Worm (Caenorhabditis elegans) whole organism, L4 larva: Measurements from ENCODE around the gene vha-15.

Experiments
- D1046.2 ChIP-seq: fragments of 200-800 bp; sonication (Bioruptor generic); IDR thresholded peaks from 2 replicates; pipeline ENCODE4 v1.3.6; 2022; ENCODE audit warnings: missing genetic modification characterization, missing compliant biosample characterization
- F37D6.2 ChIP-seq: sonication (generic microtip); optimal IDR thresholded peaks from 2 replicates; lab custom pipeline; 2016; ENCODE audit warnings: mild to moderate bottlenecking, missing genetic modification characterization, missing compliant biosample characterization
- F49E8.2 ChIP-seq: sonication (generic microtip); optimal IDR thresholded peaks from 2 replicates; lab custom pipeline; 2016; ENCODE audit warnings: missing compliant biosample characterization, mild to moderate bottlenecking, missing genetic modification characterization, borderline replicate concordance
- R02D3.7 ChIP-seq: fragments of 150-350 bp; sonication (generic microtip); optimal IDR thresholded peaks from 3 replicates; lab custom pipeline; 2014; ENCODE audit warnings: missing biosample characterization, missing genetic modification characterization
- T26A8.4 ChIP-seq: fragments of 200-800 bp; sonication (Bioruptor generic); IDR thresholded peaks from 2 replicates; pipeline ENCODE4 v1.3.6; 2022; ENCODE audit warnings: missing genetic modification characterization, missing compliant biosample characterization
- Y5F2A.4 ChIP-seq: fragments of 200-800 bp; sonication (Bioruptor generic); optimal IDR thresholded peaks from 2 replicates; lab custom pipeline; 2018; ENCODE audit warnings: mild to moderate bottlenecking, missing genetic modification characterization, missing compliant biosample characterization
- ZK546.5 ChIP-seq, 2 experiments: sonication (generic microtip); optimal IDR thresholded peaks; 2 replicates each; lab custom pipeline; 2017; ENCODE audit warnings: missing biosample characterization in 2 of 2, missing genetic modification characterization in 2 of 2
- aha-1 ChIP-seq: fragments of 150-350 bp; peaks from one replicate; lab custom pipeline; 2014; ENCODE audit warnings: missing biosample characterization, missing genetic modification characterization
- aly-2 ChIP-seq: sonication (generic microtip); optimal IDR thresholded peaks from 2 replicates; lab custom pipeline; 2018; ENCODE audit warnings: missing biosample characterization, missing genetic modification characterization
- arid-1 ChIP-seq: fragments of 200-800 bp; sonication (Bioruptor generic); conservative IDR thresholded peaks from 2 replicates; pipeline ENCODE4 v1.3.6; 2022; ENCODE audit warnings: missing genetic modification reagents, missing genetic modification characterization, missing compliant biosample characterization
- attf-4 ChIP-seq: sonication (generic microtip); optimal IDR thresholded peaks from 3 replicates; lab custom pipeline; 2017; ENCODE audit warnings: missing biosample characterization, missing genetic modification characterization
- ceh-62 ChIP-seq: sonication (generic microtip); optimal IDR thresholded peaks from 2 replicates; lab custom pipeline; 2017; ENCODE audit warnings: missing biosample characterization, missing genetic modification characterization
- ceh-82 ChIP-seq: sonication (generic microtip); optimal IDR thresholded peaks from 2 replicates; lab custom pipeline; 2017; ENCODE audit warnings: missing biosample characterization, missing genetic modification characterization
- daf-12 ChIP-seq: fragments of 150-350 bp; optimal IDR thresholded peaks from 2 replicates; lab custom pipeline; 2014; ENCODE audit warnings: missing biosample characterization, missing genetic modification reagents, missing genetic modification characterization
- daf-19 ChIP-seq: fragments of 200-800 bp; sonication (Bioruptor generic); conservative IDR thresholded peaks from 2 replicates; pipeline ENCODE4 v1.3.6; 2022; ENCODE audit warnings: missing genetic modification characterization, missing compliant biosample characterization
- daf-8 ChIP-seq: fragments of 200-800 bp; sonication (Bioruptor generic); IDR thresholded peaks from 2 replicates; pipeline ENCODE4 v1.3.6; 2022; ENCODE audit warnings: missing genetic modification characterization, missing compliant biosample characterization
- dmd-8 ChIP-seq: fragments of 200-800 bp; sonication (Bioruptor generic); IDR thresholded peaks from 2 replicates; pipeline ENCODE4 v1.3.6; 2022; ENCODE audit warnings: missing genetic modification characterization, missing compliant biosample characterization
- fos-1 ChIP-seq: fragments of 150-350 bp; optimal IDR thresholded peaks from 2 replicates; lab custom pipeline; 2014; ENCODE audit warnings: missing biosample characterization, missing genetic modification characterization
- gei-8 ChIP-seq: fragments of 200-800 bp; sonication (Bioruptor generic); optimal IDR thresholded peaks from 2 replicates; lab custom pipeline; 2018; ENCODE audit warnings: mild to moderate bottlenecking, missing genetic modification characterization, missing compliant biosample characterization
- lin-13 ChIP-seq: fragments of 150-350 bp; optimal IDR thresholded peaks from 2 replicates; lab custom pipeline; 2014; ENCODE audit warnings: missing biosample characterization, missing genetic modification reagents, missing genetic modification characterization
- lin-15B ChIP-seq: fragments of 150-350 bp; sonication (generic microtip); optimal IDR thresholded peaks from 3 replicates; lab custom pipeline; 2014; ENCODE audit warnings: missing biosample characterization, missing genetic modification characterization
- madf-9 ChIP-seq: fragments of 200-800 bp; sonication (Bioruptor generic); conservative IDR thresholded peaks from 2 replicates; pipeline ENCODE4 v1.3.6; 2022; ENCODE audit warnings: missing genetic modification reagents, missing genetic modification characterization, missing compliant biosample characterization
- mdl-1 ChIP-seq, 2 experiments: fragments of 150-350 bp in 1 of 2; sonication (generic microtip) in 1 of 2; optimal IDR thresholded peaks; 2 replicates each; lab custom pipeline; 2014 to 2017; ENCODE audit warnings: missing biosample characterization in 2 of 2, missing genetic modification characterization in 2 of 2
- mep-1 ChIP-seq: fragments of 150-350 bp; sonication (generic microtip); optimal IDR thresholded peaks from 3 replicates; lab custom pipeline; 2014; ENCODE audit warnings: missing biosample characterization, missing genetic modification characterization
- mxl-2 ChIP-seq: fragments of 200-800 bp; sonication (Bioruptor generic); conservative IDR thresholded peaks from 2 replicates; pipeline ENCODE4 v1.3.6; 2022; ENCODE audit warnings: missing genetic modification reagents, missing genetic modification characterization, missing compliant biosample characterization
- nhr-102 ChIP-seq: sonication (generic microtip); optimal IDR thresholded peaks from 2 replicates; lab custom pipeline; 2016; ENCODE audit warnings: mild to moderate bottlenecking, missing genetic modification characterization, moderate library complexity, missing compliant biosample characterization
- nhr-111 ChIP-seq: fragments of 200-800 bp; sonication (Bioruptor generic); optimal IDR thresholded peaks from 2 replicates; lab custom pipeline; 2018; ENCODE audit warnings: mild to moderate bottlenecking, missing genetic modification characterization, missing compliant biosample characterization
- nhr-237 ChIP-seq: sonication (generic microtip); optimal IDR thresholded peaks from 2 replicates; lab custom pipeline; 2017; ENCODE audit warnings: missing biosample characterization, missing genetic modification characterization
- nhr-25 ChIP-seq: sonication (generic microtip); optimal IDR thresholded peaks from 2 replicates; lab custom pipeline; 2017; ENCODE audit warnings: missing genetic modification characterization, mild to moderate bottlenecking, missing compliant biosample characterization, antibody characterized with exemption, moderate library complexity, borderline replicate concordance; ENCODE audit not compliant: insufficient read depth
- nhr-28 ChIP-seq: fragments of 150-350 bp; optimal IDR thresholded peaks from 2 replicates; lab custom pipeline; 2014; ENCODE audit warnings: missing biosample characterization, missing genetic modification characterization
- nhr-42 ChIP-seq: fragments of 200-800 bp; sonication (Bioruptor generic); IDR thresholded peaks from 2 replicates; pipeline ENCODE4 v1.3.6; 2022; ENCODE audit warnings: missing genetic modification characterization, missing compliant biosample characterization
- pqm-1 ChIP-seq: sonication (generic microtip); optimal IDR thresholded peaks from 2 replicates; lab custom pipeline; 2017; ENCODE audit warnings: missing biosample characterization, missing genetic modification characterization
- sdz-12 ChIP-seq: fragments of 200-800 bp; sonication (Bioruptor generic); optimal IDR thresholded peaks from 2 replicates; lab custom pipeline; 2018; ENCODE audit warnings: mild to moderate bottlenecking, missing genetic modification characterization, missing compliant biosample characterization
- set-16 ChIP-seq: fragments of 200-800 bp; sonication (Bioruptor generic); IDR thresholded peaks from 2 replicates; pipeline ENCODE4 v1.3.6; 2022; ENCODE audit warnings: missing genetic modification reagents, missing genetic modification characterization, missing compliant biosample characterization
- skn-1 ChIP-seq: fragments of 150-350 bp; optimal IDR thresholded peaks from 2 replicates; lab custom pipeline; 2014; ENCODE audit warnings: missing biosample characterization, missing genetic modification characterization
- snpc-1.2 ChIP-seq: fragments of 200-800 bp; sonication (Bioruptor generic); IDR thresholded peaks from 2 replicates; pipeline ENCODE4 v1.3.6; 2022; ENCODE audit warnings: missing genetic modification reagents, missing genetic modification characterization, missing compliant biosample characterization
- spr-1 ChIP-seq: sonication (generic microtip); optimal IDR thresholded peaks from 2 replicates; lab custom pipeline; 2016; ENCODE audit warnings: mild to moderate bottlenecking, missing genetic modification characterization, missing compliant biosample characterization
- tag-97 ChIP-seq: fragments of 200-800 bp; sonication (Bioruptor generic); IDR thresholded peaks from 2 replicates; pipeline ENCODE4 v1.3.6; 2022; ENCODE audit warnings: missing genetic modification characterization, missing compliant biosample characterization
- tra-1 ChIP-seq: fragments of 200-800 bp; sonication (Bioruptor generic); IDR thresholded peaks from 2 replicates; pipeline ENCODE4 v1.3.6; 2022; ENCODE audit warnings: missing genetic modification reagents, missing genetic modification characterization, missing compliant biosample characterization
- unc-130 ChIP-seq: sonication (generic microtip); optimal IDR thresholded peaks from 2 replicates; lab custom pipeline; 2016; ENCODE audit warnings: missing genetic modification reagents, missing genetic modification characterization, missing compliant biosample characterization
- unc-62 ChIP-seq, 3 experiments: fragments of 150-350 bp in 1 of 3; sonication (generic microtip); optimal IDR thresholded peaks in 2 of 3; peaks in 1 of 3; 1 replicate in 1 of 3; 2 replicates in 2 of 3; lab custom pipeline; 2014 to 2017; ENCODE audit warnings: missing biosample characterization in 3 of 3, missing genetic modification characterization in 3 of 3, missing genetic modification reagents in 3 of 3, missing genotype in 1 of 3
- vab-7 ChIP-seq: fragments of 200-800 bp; sonication (Bioruptor generic); IDR thresholded peaks from 2 replicates; pipeline ENCODE4 v1.3.6; 2022; ENCODE audit warnings: missing genetic modification reagents, missing genetic modification characterization, missing compliant biosample characterization
- zag-1 ChIP-seq: fragments of 150-350 bp; optimal IDR thresholded peaks from 2 replicates; lab custom pipeline; 2014; ENCODE audit warnings: missing biosample characterization, missing genetic modification characterization
- zfp-2 ChIP-seq: sonication (generic microtip); optimal IDR thresholded peaks from 2 replicates; lab custom pipeline; 2016; ENCODE audit warnings: mild to moderate bottlenecking, missing genetic modification characterization, missing compliant biosample characterization
- zfp-3 ChIP-seq: fragments of 200-800 bp; sonication (Bioruptor generic); conservative IDR thresholded peaks from 2 replicates; pipeline ENCODE4 v1.3.6; 2022; ENCODE audit warnings: missing genetic modification reagents, missing genetic modification characterization, missing compliant biosample characterization
- zip-11 ChIP-seq: fragments of 200-800 bp; sonication (Bioruptor generic); IDR thresholded peaks from 2 replicates; pipeline ENCODE4 v1.3.6; 2022; ENCODE audit warnings: missing genetic modification characterization, missing compliant biosample characterization
- ztf-11 ChIP-seq: fragments of 150-350 bp; optimal IDR thresholded peaks from 2 replicates; lab custom pipeline; 2014; ENCODE audit warnings: missing biosample characterization, missing genetic modification characterization

The vha-15 gene

ce11 chrX:2219453-2219852 is 18.3 kb upstream of the vha-15 start:
- TF ChIP-seq Y5F2A.4 (no peak), tra-1 (GFP tag; lab: Robert Waterston, UW) (0 out of 2 replicates have a peak, but pooled peaks have one; percentile 10), D1046.2 (0 out of 2 replicates have a peak, but pooled peaks have one; percentile 44), sdz-12 (GFP tag; lab: Kevin White, UChicago) (no peak), set-16 (GFP tag; lab: Robert Waterston, UW) (peak; percentile 90)
- TF ChIP-seq, all 104 proteins: peak for 3

- TF ChIP-seq pqm-1 (tag; lab: Kevin White, UChicago) (peak; percentile 0), zfp-2 (tag; lab: Kevin White, UChicago) (no peak), vab-7 (GFP tag; lab: Robert Waterston, UW) (no peak), lin-15B (no peak)
- TF ChIP-seq, all 104 proteins: peak for 1
Measured at ce11 chrX:2220850-2221249, 16.9 kb upstream of the vha-15 start, which contains the start of gene hex-1. Gene hex-1, plus strand, starts transcription at chrX:2221150.

ce11 chrX:2226875-2227355 is 10.8 kb upstream of the vha-15 start:
- TF ChIP-seq mep-1, result peak; percentile 78
- peak; percentile 37 for TF ChIP-seq lin-13 (GFP tag; lab: Kevin White, UChicago)
- TF ChIP-seq daf-19 (GFP tag; lab: Robert Waterston, UW), result peak; percentile 90
- peak; percentile 53 for TF ChIP-seq nhr-25 (tag; lab: Kevin White, UChicago)
- peak; percentile 83 for TF ChIP-seq madf-9 (GFP tag; lab: Robert Waterston, UW)
- TF ChIP-seq dmd-8 (GFP tag; lab: Robert Waterston, UW), result peak; percentile 80
- TF ChIP-seq unc-62 (GFP tag; optimal IDR thresholded peaks at IDR 0.05 in 1 of 2; lab: Kevin White, UChicago), result peak in 1 of 2 experiments; percentile 91
- no peak for TF ChIP-seq unc-62 (tag; optimal IDR thresholded peaks at IDR 0.05; lab: Kevin White, UChicago)
- peak; percentile 95 for TF ChIP-seq aha-1
- peak; percentile 94 for TF ChIP-seq tra-1 (GFP tag; lab: Robert Waterston, UW)
- no peak for TF ChIP-seq aly-2 (tag; lab: Kevin White, UChicago)
- TF ChIP-seq ztf-11 (tag; lab: Kevin White, UChicago), result no peak
- no peak for TF ChIP-seq tag-97 (GFP tag; lab: Robert Waterston, UW)
- peak; percentile 41 for TF ChIP-seq F49E8.2 (tag; lab: Kevin White, UChicago)
- TF ChIP-seq zag-1 (tag; lab: Kevin White, UChicago), result no peak
- peak; percentile 82; the same call in 1 of the 2 replicates for TF ChIP-seq nhr-42
- TF ChIP-seq mdl-1 (tag; optimal IDR thresholded peaks at IDR 0.05; lab: Kevin White, UChicago), result peak in 1 of 2 experiments; percentile 79
- TF ChIP-seq Y5F2A.4, result peak; percentile 58
- TF ChIP-seq skn-1 (tag; lab: Kevin White, UChicago), result no peak
- no peak for TF ChIP-seq attf-4 (tag; lab: Kevin White, UChicago)
- TF ChIP-seq snpc-1.2 (GFP tag; lab: Robert Waterston, UW), result peak; percentile 90
- TF ChIP-seq lin-15B, result no peak
- peak; percentile 79 for TF ChIP-seq gei-8 (GFP tag; lab: Kevin White, UChicago)
- no peak for TF ChIP-seq zip-11 (GFP tag; lab: Robert Waterston, UW)
- no peak for TF ChIP-seq ZK546.5 (tag; optimal IDR thresholded peaks at IDR 0.05; lab: Kevin White, UChicago)
- TF ChIP-seq nhr-111 (GFP tag; lab: Kevin White, UChicago), result peak; percentile 92
- TF ChIP-seq nhr-237 (tag; lab: Kevin White, UChicago), result no peak
- peak; percentile 24 for TF ChIP-seq nhr-28 (tag; lab: Kevin White, UChicago)
- TF ChIP-seq vab-7 (GFP tag; lab: Robert Waterston, UW), result peak; percentile 89
- TF ChIP-seq arid-1 (GFP tag; lab: Robert Waterston, UW), result peak; percentile 85
- peak; percentile 22 for TF ChIP-seq R02D3.7
- peak; percentile 63 for TF ChIP-seq unc-130 (GFP tag; lab: Kevin White, UChicago)
- peak; percentile 41 for TF ChIP-seq F37D6.2
- TF ChIP-seq daf-8 (GFP tag; lab: Robert Waterston, UW), result no peak; the same call in 1 of the 2 replicates
- TF ChIP-seq fos-1, result no peak
- no peak for TF ChIP-seq ceh-62 (tag; lab: Kevin White, UChicago)
- peak; percentile 47 for TF ChIP-seq spr-1 (tag; lab: Kevin White, UChicago)
- no peak for TF ChIP-seq daf-12 (tag; lab: Kevin White, UChicago)
- 0 out of 2 replicates have a peak, but pooled peaks have one; percentile 37 for TF ChIP-seq mxl-2 (GFP tag; lab: Robert Waterston, UW)
- peak; percentile 83 for TF ChIP-seq T26A8.4 (GFP tag; lab: Robert Waterston, UW)
- peak; percentile 58 for TF ChIP-seq nhr-102
- no peak for TF ChIP-seq ceh-82
- TF ChIP-seq zfp-3 (GFP tag; lab: Robert Waterston, UW), result peak; percentile 75
